Worm (Caenorhabditis elegans) whole organism, L1 larva: Measurements from ENCODE around the gene T01G6.1.

Experiments used
- C04F5.9 ChIP-seq: sonication (generic microtip); optimal IDR thresholded peaks from 2 replicates; lab custom pipeline; 2016; ENCODE audit warnings: missing genetic modification characterization, missing compliant biosample characterization
- C16A3.4 ChIP-seq: fragments of 150-350 bp; optimal IDR thresholded peaks from 2 replicates; lab custom pipeline; 2014; ENCODE audit warnings: missing biosample characterization, missing genetic modification characterization
- Y116A8C.19 ChIP-seq: sonication (generic microtip); optimal IDR thresholded peaks from 2 replicates; lab custom pipeline; 2016; ENCODE audit warnings: missing compliant biosample characterization, missing genetic modification characterization, borderline replicate concordance
- aly-2 ChIP-seq: fragments of 150-350 bp; optimal IDR thresholded peaks from 2 replicates; lab custom pipeline; 2014; ENCODE audit warnings: missing biosample characterization, missing genetic modification characterization
- ama-1 ChIP-seq: fragments of 150-350 bp; optimal IDR thresholded peaks from 2 replicates; lab custom pipeline; 2014
- blmp-1 ChIP-seq: fragments of 150-350 bp; optimal IDR thresholded peaks from 2 replicates; lab custom pipeline; 2014; ENCODE audit warnings: missing biosample characterization, missing genetic modification characterization
- ceh-82 ChIP-seq, 3 experiments: fragments of 150-350 bp in 1 of 3; sonication (generic microtip) in 2 of 3; optimal IDR thresholded peaks; 2 replicates each; lab custom pipeline; 2014 to 2017; ENCODE audit warnings: missing biosample characterization in 3 of 3, missing genetic modification characterization in 3 of 3
- ceh-90 ChIP-seq: sonication (generic microtip); optimal IDR thresholded peaks from 2 replicates; lab custom pipeline; 2016; ENCODE audit warnings: missing genetic modification characterization, missing compliant biosample characterization
- efl-1 ChIP-seq, 4 experiments: fragments of 150-350 bp; optimal IDR thresholded peaks in 3 of 4; peaks in 1 of 4; 1 replicate in 1 of 4; 2 replicates in 3 of 4; lab custom pipeline; 2014; ENCODE audit warnings: missing biosample characterization in 2 of 4, missing genetic modification characterization in 2 of 4, missing genetic modification reagents in 2 of 4
- efl-3 ChIP-seq: fragments of 200-800 bp; sonication (Bioruptor generic); optimal IDR thresholded peaks from 2 replicates; lab custom pipeline; 2018; ENCODE audit warnings: mild to moderate bottlenecking, missing genetic modification characterization, missing compliant biosample characterization
- egl-27 ChIP-seq, 2 experiments: fragments of 150-350 bp in 1 of 2; sonication (generic microtip); optimal IDR thresholded peaks; 3 replicates each; lab custom pipeline; 2017 to 2018; ENCODE audit warnings: missing biosample characterization in 2 of 2, missing genetic modification characterization in 2 of 2, missing genetic modification reagents in 2 of 2
- elt-2 ChIP-seq: sonication (generic microtip); optimal IDR thresholded peaks from 2 replicates; lab custom pipeline; 2016; ENCODE audit warnings: missing genetic modification characterization, mild to moderate bottlenecking, inconsistent platforms, missing compliant biosample characterization, missing genetic modification reagents
- elt-3 ChIP-seq, 6 experiments: fragments of 150-350 bp in 1 of 6; sonication (generic microtip); optimal IDR thresholded peaks; 2 replicates each; lab custom pipeline; 2017 to 2018; ENCODE audit warnings: missing biosample characterization in 6 of 6, missing genetic modification characterization in 6 of 6, inconsistent platforms in 1 of 6
- ets-5 ChIP-seq: fragments of 200-800 bp; sonication (Bioruptor generic); IDR thresholded peaks from 2 replicates; pipeline ENCODE4 v1.3.6; 2022; ENCODE audit warnings: missing genetic modification characterization, missing compliant biosample characterization
- fkh-10 ChIP-seq: sonication (generic microtip); optimal IDR thresholded peaks from 2 replicates; lab custom pipeline; 2017; ENCODE audit warnings: missing biosample characterization, missing genetic modification reagents, missing genetic modification characterization
- fkh-8 ChIP-seq: sonication (generic microtip); optimal IDR thresholded peaks from 2 replicates; lab custom pipeline; 2016; ENCODE audit warnings: mild to moderate bottlenecking, missing genetic modification characterization, missing compliant biosample characterization
- fos-1 ChIP-seq: fragments of 150-350 bp; optimal IDR thresholded peaks from 2 replicates; lab custom pipeline; 2014; ENCODE audit warnings: missing biosample characterization, missing genetic modification characterization
- grh-1 ChIP-seq: fragments of 200-800 bp; sonication (Bioruptor generic); IDR thresholded peaks from 2 replicates; pipeline ENCODE4 v1.3.6; 2022; ENCODE audit warnings: missing genetic modification reagents, missing genetic modification characterization, missing compliant biosample characterization
- hlh-4 ChIP-seq: sonication (generic microtip); optimal IDR thresholded peaks from 2 replicates; lab custom pipeline; 2016; ENCODE audit warnings: mild to moderate bottlenecking, missing genetic modification characterization, missing compliant biosample characterization
- irx-1 ChIP-seq: sonication (generic microtip); optimal IDR thresholded peaks from 2 replicates; lab custom pipeline; 2016; ENCODE audit warnings: missing genetic modification characterization, missing compliant biosample characterization
- jun-1 ChIP-seq: fragments of 150-350 bp; optimal IDR thresholded peaks from 2 replicates; lab custom pipeline; 2014; ENCODE audit warnings: missing biosample characterization, missing genetic modification reagents, missing genetic modification characterization
- lin-14 ChIP-seq: fragments of 200-800 bp; sonication (Bioruptor generic); optimal IDR thresholded peaks from 2 replicates; lab custom pipeline; 2018; ENCODE audit warnings: mild to moderate bottlenecking, missing genetic modification characterization, moderate library complexity, missing compliant biosample characterization
- lin-15B ChIP-seq: fragments of 150-350 bp; sonication (generic microtip); optimal IDR thresholded peaks from 3 replicates; lab custom pipeline; 2014; ENCODE audit warnings: missing biosample characterization, missing genetic modification characterization
- lin-35 ChIP-seq, 2 experiments: fragments of 150-350 bp; optimal IDR thresholded peaks; 2 replicates each; lab custom pipeline; 2014; ENCODE audit warnings: missing biosample characterization in 2 of 2, missing genetic modification characterization in 2 of 2, missing genetic modification reagents in 2 of 2
- mab-9 ChIP-seq: fragments of 200-800 bp; sonication (Bioruptor generic); IDR thresholded peaks from 2 replicates; pipeline ENCODE4 v1.3.6; 2022; ENCODE audit warnings: missing genetic modification reagents, missing genetic modification characterization, missing compliant biosample characterization
- mdl-1 ChIP-seq, 2 experiments: fragments of 150-350 bp; optimal IDR thresholded peaks; 2 replicates each; lab custom pipeline; 2014 to 2017; ENCODE audit warnings: missing biosample characterization in 2 of 2, missing genetic modification characterization in 2 of 2, inconsistent platforms in 1 of 2
- mef-2 ChIP-seq: fragments of 150-350 bp; optimal IDR thresholded peaks from 2 replicates; lab custom pipeline; 2014; ENCODE audit warnings: missing biosample characterization, missing genetic modification characterization
- mep-1 ChIP-seq: fragments of 150-350 bp; optimal IDR thresholded peaks from 2 replicates; lab custom pipeline; 2014; ENCODE audit warnings: missing biosample characterization, missing genetic modification characterization
- nhr-11 ChIP-seq: fragments of 150-350 bp; optimal IDR thresholded peaks from 2 replicates; lab custom pipeline; 2014; ENCODE audit warnings: missing biosample characterization, missing genetic modification characterization
- nhr-12 ChIP-seq: sonication (generic microtip); optimal IDR thresholded peaks from 2 replicates; lab custom pipeline; 2017; ENCODE audit warnings: missing biosample characterization, missing genetic modification characterization
- nhr-19 ChIP-seq: fragments of 200-800 bp; sonication (Bioruptor generic); conservative IDR thresholded peaks from 2 replicates; pipeline ENCODE4 v1.3.6; 2022; ENCODE audit warnings: missing genetic modification characterization, missing compliant biosample characterization
- nhr-20 ChIP-seq: sonication (generic microtip); optimal IDR thresholded peaks from 2 replicates; lab custom pipeline; 2016; ENCODE audit warnings: mild to moderate bottlenecking, missing genetic modification characterization, missing compliant biosample characterization
- nhr-237 ChIP-seq: fragments of 150-350 bp; optimal IDR thresholded peaks from 2 replicates; lab custom pipeline; 2014; ENCODE audit warnings: missing biosample characterization, missing genetic modification characterization
- nhr-28 ChIP-seq: fragments of 150-350 bp; optimal IDR thresholded peaks from 2 replicates; lab custom pipeline; 2014; ENCODE audit warnings: missing biosample characterization, missing genetic modification characterization
- nhr-71 ChIP-seq: sonication (generic microtip); optimal IDR thresholded peaks from 2 replicates; lab custom pipeline; 2016; ENCODE audit warnings: mild to moderate bottlenecking, missing genetic modification characterization, moderate library complexity, missing compliant biosample characterization
- nhr-77 ChIP-seq: fragments of 150-350 bp; optimal IDR thresholded peaks from 2 replicates; lab custom pipeline; 2014; ENCODE audit warnings: missing biosample characterization, missing genetic modification characterization
- nhr-85 ChIP-seq: sonication (generic microtip); peaks from one replicate; lab custom pipeline; 2016; ENCODE audit warnings: missing genetic modification characterization, inconsistent platforms, missing compliant biosample characterization
- nhr-90 ChIP-seq: sonication (generic microtip); optimal IDR thresholded peaks from 2 replicates; lab custom pipeline; 2016; ENCODE audit warnings: mild to moderate bottlenecking, missing genetic modification characterization, missing compliant biosample characterization; ENCODE audit not compliant: poor library complexity
- pag-3 ChIP-seq: sonication (generic microtip); optimal IDR thresholded peaks from 2 replicates; lab custom pipeline; 2017; ENCODE audit warnings: missing genetic modification characterization, mild to moderate bottlenecking, missing compliant biosample characterization, antibody characterized with exemption, borderline replicate concordance; ENCODE audit not compliant: insufficient read depth
- pqm-1 ChIP-seq: sonication (generic microtip); optimal IDR thresholded peaks from 3 replicates; lab custom pipeline; 2017; ENCODE audit warnings: missing biosample characterization, missing genetic modification characterization
- rnt-1 ChIP-seq: sonication (generic microtip); optimal IDR thresholded peaks from 2 replicates; lab custom pipeline; 2016; ENCODE audit warnings: mild to moderate bottlenecking, missing genetic modification characterization, moderate library complexity, missing compliant biosample characterization
- skn-1 ChIP-seq: fragments of 150-350 bp; optimal IDR thresholded peaks from 2 replicates; lab custom pipeline; 2014; ENCODE audit warnings: missing biosample characterization, missing genetic modification characterization
- snpc-4 ChIP-seq: fragments of 150-350 bp; optimal IDR thresholded peaks from 2 replicates; lab custom pipeline; 2014; ENCODE audit warnings: missing biosample characterization, missing genetic modification characterization
- sup-37 ChIP-seq: fragments of 200-800 bp; sonication (Bioruptor generic); optimal IDR thresholded peaks from 2 replicates; lab custom pipeline; 2018; ENCODE audit warnings: mild to moderate bottlenecking, missing genetic modification characterization, missing compliant biosample characterization
- tbx-2 ChIP-seq: sonication (generic microtip); optimal IDR thresholded peaks from 2 replicates; lab custom pipeline; 2016; ENCODE audit warnings: missing genetic modification characterization, missing compliant biosample characterization
- unc-86 ChIP-seq: sonication (generic microtip); optimal IDR thresholded peaks from 2 replicates; lab custom pipeline; 2016; ENCODE audit warnings: missing genetic modification characterization, missing compliant biosample characterization
- xbp-1 ChIP-seq: sonication (generic microtip); optimal IDR thresholded peaks from 2 replicates; lab custom pipeline; 2016; ENCODE audit warnings: missing genetic modification characterization, missing compliant biosample characterization
- zip-4 ChIP-seq: fragments of 200-800 bp; sonication (Bioruptor generic); optimal IDR thresholded peaks from 2 replicates; lab custom pipeline; 2018; ENCODE audit warnings: mild to moderate bottlenecking, missing genetic modification characterization, moderate library complexity, missing compliant biosample characterization
- ztf-4 ChIP-seq: fragments of 150-350 bp; optimal IDR thresholded peaks from 2 replicates; lab custom pipeline; 2014; ENCODE audit warnings: missing biosample characterization, missing genetic modification characterization

T01G6.1 gene

DNA sequence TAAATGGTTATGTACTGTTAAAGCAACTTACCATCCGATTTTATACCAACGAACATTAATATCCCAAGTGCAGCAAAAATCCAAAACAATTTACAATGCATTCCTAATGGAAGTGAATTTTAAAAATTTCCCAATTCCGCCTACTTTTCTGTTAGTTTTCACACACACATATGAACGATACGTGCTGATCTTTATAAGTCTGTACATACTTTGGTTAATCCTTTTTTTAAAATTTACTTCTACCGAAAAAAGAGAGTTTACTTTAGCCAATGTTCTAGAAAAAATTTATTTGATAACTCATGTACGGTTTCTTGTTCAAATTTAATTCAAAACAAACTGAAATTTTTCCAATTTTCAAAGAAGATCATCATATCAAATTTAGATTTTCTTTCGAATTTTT is 27.5 kb downstream of the T01G6.1 start, which contains the start of gene R11G11.16:
Gene R11G11.16 (minus strand): TSS at position 101 of the 400 bp plus-strand sequence.
- TF ChIP-seq mep-1 (tag; lab: Kevin White, UChicago) = no peak
- TF ChIP-seq ceh-82 (tag; optimal IDR thresholded peaks at IDR 0.05; lab: Kevin White, UChicago) = no peak
- no peak for TF ChIP-seq unc-86 (tag; lab: Kevin White, UChicago)
- no peak for TF ChIP-seq nhr-12
- TF ChIP-seq snpc-4 (tag; lab: Kevin White, UChicago) = no peak
- TF ChIP-seq ama-1 = no peak
- TF ChIP-seq nhr-71 (tag; lab: Kevin White, UChicago) = no peak
- TF ChIP-seq hlh-4 (tag; lab: Kevin White, UChicago) = no peak
- no peak for TF ChIP-seq nhr-11 (tag; lab: Kevin White, UChicago)
- TF ChIP-seq nhr-90 = no peak
- no peak for TF ChIP-seq sup-37
- no peak for TF ChIP-seq ceh-90
- no peak for TF ChIP-seq nhr-237 (tag; lab: Kevin White, UChicago)
- no peak for TF ChIP-seq C04F5.9 (tag; lab: Kevin White, UChicago)
- no peak for TF ChIP-seq elt-3 (tag; optimal IDR thresholded peaks at IDR 0.05; lab: Kevin White, UChicago)

ce11 chrV:527602-528001 is 30.1 kb downstream of the T01G6.1 start, which contains the start of gene srw-108:
Gene srw-108, plus strand, starts transcription at chrV:527902.
- TF ChIP-seq mef-2 (tag; lab: Kevin White, UChicago) = no peak
- no peak for TF ChIP-seq nhr-85
- no peak for TF ChIP-seq elt-3 (tag; optimal IDR thresholded peaks at IDR 0.05; lab: Kevin White, UChicago)
- no peak for TF ChIP-seq aly-2 (tag; lab: Kevin White, UChicago)
- TF ChIP-seq nhr-90 = no peak
- no peak for TF ChIP-seq jun-1 (tag; lab: Kevin White, UChicago)
- TF ChIP-seq mab-9 (GFP tag; lab: Robert Waterston, UW) = no peak
- TF ChIP-seq zip-4 (GFP tag; lab: Kevin White, UChicago) = no peak
- no peak for TF ChIP-seq Y116A8C.19 (tag; lab: Kevin White, UChicago)
- no peak for TF ChIP-seq nhr-28
- no peak for TF ChIP-seq xbp-1 (tag; lab: Kevin White, UChicago)
- TF ChIP-seq pag-3 (tag; lab: Kevin White, UChicago) = no peak
- TF ChIP-seq irx-1 = no peak
- TF ChIP-seq ztf-4 = no peak
- TF ChIP-seq, all 84 proteins: peak for 0

DNA sequence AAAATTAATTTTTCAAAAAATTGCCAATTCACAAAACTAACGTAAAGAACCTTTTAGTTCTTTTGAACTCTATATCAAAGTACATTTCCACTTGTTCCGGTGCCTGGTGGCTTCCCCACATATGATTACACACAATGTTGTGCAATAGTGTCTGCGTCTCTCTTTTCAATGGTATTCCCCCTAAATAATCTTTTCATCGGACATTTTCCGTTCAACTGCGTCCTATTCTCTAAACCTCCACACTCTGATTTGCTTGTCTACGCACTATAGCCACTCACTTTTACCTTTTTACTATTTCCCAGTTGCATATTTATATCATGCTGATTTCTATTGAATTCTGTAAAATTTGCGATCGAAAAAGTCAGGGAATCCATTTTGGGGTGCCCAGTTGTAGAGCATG is 34.5 kb downstream of the T01G6.1 start, which contains the start of gene nhr-58:
Gene nhr-58 (plus strand): TSS at position 214 of the 400 bp plus-strand sequence.
- TF ChIP-seq nhr-77 = peak; percentile 64
- TF ChIP-seq jun-1 (tag; lab: Kevin White, UChicago) = peak; percentile 66
- peak; percentile 90 for TF ChIP-seq blmp-1 (tag; lab: Kevin White, UChicago)
- TF ChIP-seq nhr-237 (tag; lab: Kevin White, UChicago) = no peak
- peak; percentile 77 for TF ChIP-seq nhr-20
- TF ChIP-seq nhr-85 = peak; percentile 83
- peak; percentile 27 for TF ChIP-seq nhr-90
- TF ChIP-seq lin-14 (GFP tag; lab: Kevin White, UChicago) = peak; percentile 99
- TF ChIP-seq tbx-2 = peak; percentile 23
- peak; percentile 20 for TF ChIP-seq C16A3.4
- no peak for TF ChIP-seq efl-3 (GFP tag; lab: Kevin White, UChicago)
- peak; percentile 58 for TF ChIP-seq nhr-19 (GFP tag; lab: Robert Waterston, UW)
- TF ChIP-seq snpc-4 (tag; lab: Kevin White, UChicago) = no peak
- TF ChIP-seq fos-1 (tag; lab: Kevin White, UChicago) = peak; percentile 6
- TF ChIP-seq grh-1 (GFP tag; lab: Robert Waterston, UW) = no peak
- peak; percentile 75 for TF ChIP-seq fkh-8
- TF ChIP-seq xbp-1 (tag; lab: Kevin White, UChicago) = no peak
- peak; percentile 45 for TF ChIP-seq rnt-1
- no peak for TF ChIP-seq lin-15B (tag; lab: Kevin White, UChicago)
- TF ChIP-seq lin-35 (GFP tag; optimal IDR thresholded peaks at IDR 0.05; lab: Kevin White, UChicago) = peak in 1 of 2 experiments; percentile 59
- TF ChIP-seq elt-2 = peak; percentile 65
- TF ChIP-seq mep-1 (tag; lab: Kevin White, UChicago) = peak; percentile 64
- peak; percentile 43 for TF ChIP-seq skn-1 (tag; lab: Kevin White, UChicago)
- TF ChIP-seq ets-5 (GFP tag; lab: Robert Waterston, UW) = no peak
- peak in 1 of 2 experiments; percentile 71 for TF ChIP-seq mdl-1 (tag; optimal IDR thresholded peaks at IDR 0.05; lab: Kevin White, UChicago)
- peak; percentile 70 to 83 for TF ChIP-seq egl-27 (tag; optimal IDR thresholded peaks at IDR 0.05; lab: Kevin White, UChicago)
- TF ChIP-seq efl-1 (optimal IDR thresholded peaks at IDR 0.05; lab: Kevin White, UChicago) = peak; percentile 26 to 27
- TF ChIP-seq efl-1 (GFP tag; optimal IDR thresholded peaks at IDR 0.05 in 1 of 2; lab: Kevin White, UChicago) = no peak
- TF ChIP-seq ceh-82 (tag; optimal IDR thresholded peaks at IDR 0.05; lab: Kevin White, UChicago) = peak in 2 of 3 experiments; percentile 12 to 54
- no peak for TF ChIP-seq pqm-1 (tag; lab: Kevin White, UChicago)
- peak in 2 of 6 experiments; percentile 18 to 29 for TF ChIP-seq elt-3 (tag; optimal IDR thresholded peaks at IDR 0.05; lab: Kevin White, UChicago)
- no peak for TF ChIP-seq fkh-10 (GFP tag; lab: Kevin White, UChicago)
